Worm (Caenorhabditis elegans): ENCODE results near the gene wdr-5.3.

Gene wdr-5.3

DNA sequence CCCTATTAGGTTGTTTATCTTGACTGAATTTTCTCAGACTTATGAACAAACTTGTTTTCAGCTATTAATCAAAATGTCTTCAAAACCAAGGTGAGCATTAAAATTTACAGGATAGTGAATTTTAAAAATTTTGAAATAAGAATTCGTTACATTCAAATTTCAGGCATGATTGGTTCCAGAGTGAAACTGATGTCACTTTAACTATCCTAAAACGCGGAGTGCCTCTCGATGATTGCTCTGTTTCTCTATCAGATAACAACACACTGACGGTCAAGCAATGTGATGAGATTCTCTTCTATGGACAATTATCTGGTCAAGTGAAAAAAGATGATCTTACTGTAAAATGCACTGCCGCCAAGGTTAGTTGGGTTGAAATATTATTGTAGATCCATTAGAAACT is 34.5 kb downstream of the wdr-5.3 start, which contains the start of gene D1054.3 (continued):
- TF ChIP-seq nhr-80 (tag; optimal IDR thresholded peaks at IDR 0.05) (no peak), Y53F4B.3 (GFP tag; IDR thresholded peaks at IDR 0.05) (no peak), rcor-1 (GFP tag; IDR thresholded peaks at IDR 0.05) (no peak), F57C9.4 (tag; optimal IDR thresholded peaks at IDR 0.05) (no peak), unc-130 (GFP tag; optimal IDR thresholded peaks at IDR 0.05) (no peak), B0035.1 (tag; optimal IDR thresholded peaks at IDR 0.05) (no peak), ztf-25 (GFP tag; IDR thresholded peaks at IDR 0.05) (no peak), rec-8 (tag; optimal IDR thresholded peaks at IDR 0.05) (no peak), B0019.2 (GFP tag; conservative IDR thresholded peaks at IDR 0.05) (no peak), Y53G8AR.9 (GFP tag; conservative IDR thresholded peaks at IDR 0.05) (0 out of 2 replicates have a peak, but pooled peaks have one; percentile 63), ekl-4 (GFP tag; IDR thresholded peaks at IDR 0.05) (peak; percentile 50; the same call in 1 of the 2 replicates), hmg-1.2 (GFP tag; IDR thresholded peaks at IDR 0.05) (no peak), mel-28 (tag; optimal IDR thresholded peaks at IDR 0.05; ENCODE audit: borderline replicate concordance) (no peak), sea-2 (GFP tag; IDR thresholded peaks at IDR 0.05) (no peak), sptf-2 (GFP tag; optimal IDR thresholded peaks at IDR 0.05) (no peak), madf-8 (GFP tag; conservative IDR thresholded peaks at IDR 0.05) (no peak), K11D2.4 (GFP tag; IDR thresholded peaks at IDR 0.05) (no peak), lsl-1 (GFP tag; optimal IDR thresholded peaks at IDR 0.05) (no peak), xnd-1 (tag; optimal IDR thresholded peaks at IDR 0.05) (no peak), repo-1 (tag; optimal IDR thresholded peaks at IDR 0.05) (no peak), unc-62 (GFP tag; optimal IDR thresholded peaks at IDR 0.05) (no peak), ceh-79 (tag; optimal IDR thresholded peaks at IDR 0.05) (no peak), zfh-2 (GFP tag; conservative IDR thresholded peaks at IDR 0.05) (no peak), atf-7 (tag; optimal IDR thresholded peaks at IDR 0.05) (no peak), hrde-1 (tag; optimal IDR thresholded peaks at IDR 0.05; ENCODE audit: borderline replicate concordance) (peak; percentile 20), ztf-28 (GFP tag; IDR thresholded peaks at IDR 0.05) (no peak), F22D6.2 (tag; optimal IDR thresholded peaks at IDR 0.05) (no peak), nhr-90 (tag; optimal IDR thresholded peaks at IDR 0.05) (no peak), F37B4.10 (GFP tag; IDR thresholded peaks at IDR 0.05) (no peak), nfya-1 (tag; optimal IDR thresholded peaks at IDR 0.05; ENCODE audit: borderline replicate concordance, insufficient read depth) (no peak), let-526 (GFP tag; IDR thresholded peaks at IDR 0.05) (no peak), B0261.1 (tag; optimal IDR thresholded peaks at IDR 0.05) (no peak), B0336.3 (GFP tag; IDR thresholded peaks at IDR 0.05) (0 out of 2 replicates have a peak, but pooled peaks have one; percentile 15), tbp1 (GFP tag; optimal IDR thresholded peaks at IDR 0.05) (no peak), lin-54 (GFP tag; optimal IDR thresholded peaks at IDR 0.05) (peak; percentile 5), ceh-91 (GFP tag; IDR thresholded peaks at IDR 0.05) (no peak), ama-1 (optimal IDR thresholded peaks at IDR 0.05) (no peak), ama-1 (GFP tag; optimal IDR thresholded peaks at IDR 0.05) (no peak), athp-1 (tag; optimal IDR thresholded peaks at IDR 0.05) (no peak), let-607 (tag; optimal IDR thresholded peaks at IDR 0.05) (no peak), attf-5 (GFP tag; optimal IDR thresholded peaks at IDR 0.05) (no peak), egl-18 (GFP tag; IDR thresholded peaks at IDR 0.05) (no peak), dox-1 (GFP tag; IDR thresholded peaks at IDR 0.05) (no peak), ztf-3 (GFP tag; optimal IDR thresholded peaks at IDR 0.05) (no peak), ztf-18 (tag; optimal IDR thresholded peaks at IDR 0.05) (no peak), C17E4.6 (GFP tag; IDR thresholded peaks at IDR 0.05) (no peak), snpc-4 (GFP tag; optimal IDR thresholded peaks at IDR 0.05) (no peak), snpc-4 (tag; optimal IDR thresholded peaks at IDR 0.05) (no peak), lir-1 (GFP tag; conservative IDR thresholded peaks at IDR 0.05) (no peak), D2030.7 (GFP tag; IDR thresholded peaks at IDR 0.05) (no peak)
